Comparison of ENCODE assay signal across 2 worm cellular contexts in the genomic region with DNA sequence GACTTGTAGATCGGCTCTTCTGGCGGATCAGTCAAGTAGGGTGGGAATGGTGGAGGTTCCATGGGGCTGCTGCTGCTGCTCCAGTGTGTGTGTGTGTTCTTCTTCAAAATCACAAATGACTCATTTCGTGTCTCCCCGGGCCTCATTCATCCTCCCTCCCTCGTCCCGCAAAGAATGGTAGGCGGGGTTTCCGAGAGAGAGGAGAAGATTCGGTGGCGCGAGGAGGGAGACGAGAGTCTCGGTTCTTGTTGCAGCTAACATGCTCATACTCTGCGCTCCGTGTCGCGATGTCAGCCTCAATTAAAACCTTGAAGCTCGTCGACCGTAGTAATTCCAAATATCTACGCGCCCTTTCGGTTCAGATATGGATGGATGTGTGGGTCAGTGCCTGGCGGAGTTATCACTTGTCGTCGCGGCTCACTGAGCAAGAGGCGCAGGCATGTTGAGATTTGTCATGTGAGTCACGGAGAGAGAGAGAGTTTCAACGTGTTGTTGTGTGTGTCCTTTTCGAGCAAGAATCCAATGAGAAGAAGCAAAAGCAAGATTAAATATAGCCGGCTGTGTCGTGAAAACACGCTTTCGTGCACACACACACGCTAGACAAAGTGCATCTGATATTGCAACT.
A peak's percentile ranks its signal among the peaks of the same experiment; 100 is the strongest.
TF ChIP-seq lines count a peak whose summit lies in the region.

No protein-coding gene starts in this region.

TF ChIP-seq in whole organism, L1 larva, 84 proteins besides CTCF, POLR2A, EP300 and RAD21 (continued from another document):
- TF ChIP-seq hlh-17 (GFP tag; optimal IDR thresholded peaks at IDR 0.05; lab: Kevin White, UChicago; ENCODE audit: borderline replicate concordance) (no peak), Y116A8C.19 (tag; optimal IDR thresholded peaks at IDR 0.05; lab: Kevin White, UChicago; ENCODE audit: borderline replicate concordance) (no peak), swsn-7 (tag; optimal IDR thresholded peaks at IDR 0.05; lab: Kevin White, UChicago) (peak; percentile 35), lir-3 (tag; optimal IDR thresholded peaks at IDR 0.05; lab: Kevin White, UChicago; ENCODE audit: poor library complexity) (no peak), mdl-1 (tag; optimal IDR thresholded peaks at IDR 0.05; lab: Kevin White, UChicago) (no peak), unc-30 (tag; optimal IDR thresholded peaks at IDR 0.05; lab: Kevin White, UChicago) (no peak), unc-98 (GFP tag; IDR thresholded peaks at IDR 0.05; lab: Robert Waterston, UW) (no peak), skn-1 (tag; optimal IDR thresholded peaks at IDR 0.05; lab: Kevin White, UChicago) (no peak), nhr-47 (tag; optimal IDR thresholded peaks at IDR 0.05; lab: Kevin White, UChicago) (peak; percentile 55), aly-2 (tag; optimal IDR thresholded peaks at IDR 0.05; lab: Kevin White, UChicago) (no peak), vab-15 (tag; optimal IDR thresholded peaks at IDR 0.05; lab: Kevin White, UChicago) (no peak), elt-2 (tag; optimal IDR thresholded peaks at IDR 0.05; lab: Kevin White, UChicago) (no peak), fkh-10 (GFP tag; optimal IDR thresholded peaks at IDR 0.05; lab: Kevin White, UChicago) (peak; percentile 23), jun-1 (tag; optimal IDR thresholded peaks at IDR 0.05; lab: Kevin White, UChicago) (no peak), nhr-71 (tag; optimal IDR thresholded peaks at IDR 0.05; lab: Kevin White, UChicago) (peak; percentile 75), F16B12.6 (tag; optimal IDR thresholded peaks at IDR 0.05; lab: Kevin White, UChicago) (no peak), zip-4 (GFP tag; optimal IDR thresholded peaks at IDR 0.05; lab: Kevin White, UChicago) (no peak), mab-9 (GFP tag; IDR thresholded peaks at IDR 0.05; lab: Robert Waterston, UW) (no peak), snpc-4 (tag; optimal IDR thresholded peaks at IDR 0.05; lab: Kevin White, UChicago) (no peak), nhr-84 (tag; optimal IDR thresholded peaks at IDR 0.05; lab: Kevin White, UChicago) (no peak), lin-15B (tag; optimal IDR thresholded peaks at IDR 0.05; lab: Kevin White, UChicago) (no peak), ets-5 (GFP tag; IDR thresholded peaks at IDR 0.05; lab: Robert Waterston, UW) (no peak), tlp-1 (tag; optimal IDR thresholded peaks at IDR 0.05; lab: Kevin White, UChicago) (no peak), hpl-2 (GFP tag; optimal IDR thresholded peaks at IDR 0.05; lab: Kevin White, UChicago) (no peak), blmp-1 (tag; optimal IDR thresholded peaks at IDR 0.05; lab: Kevin White, UChicago) (no peak), ztf-4 (tag; optimal IDR thresholded peaks at IDR 0.05; lab: Kevin White, UChicago) (no peak), mef-2 (tag; optimal IDR thresholded peaks at IDR 0.05; lab: Kevin White, UChicago) (no peak), ztf-11 (tag; optimal IDR thresholded peaks at IDR 0.05; lab: Kevin White, UChicago) (no peak), sox-4 (tag; optimal IDR thresholded peaks at IDR 0.05; lab: Kevin White, UChicago) (peak; percentile 50), lsy-2 (tag; optimal IDR thresholded peaks at IDR 0.05; lab: Kevin White, UChicago) (peak in 1 of 2 experiments; percentile 18), aha-1 (tag; optimal IDR thresholded peaks at IDR 0.05; lab: Kevin White, UChicago) (no peak), C04F5.9 (tag; optimal IDR thresholded peaks at IDR 0.05; lab: Kevin White, UChicago) (no peak), unc-86 (tag; optimal IDR thresholded peaks at IDR 0.05; lab: Kevin White, UChicago) (no peak), egl-27 (tag; optimal IDR thresholded peaks at IDR 0.05; lab: Kevin White, UChicago) (no peak), nhr-85 (tag; lab: Kevin White, UChicago) (no peak), sup-37 (GFP tag; optimal IDR thresholded peaks at IDR 0.05; lab: Kevin White, UChicago) (no peak), lin-35 (GFP tag; optimal IDR thresholded peaks at IDR 0.05; lab: Kevin White, UChicago) (no peak), ceh-8 (GFP tag; optimal IDR thresholded peaks at IDR 0.05; lab: Kevin White, UChicago) (no peak), ceh-88 (GFP tag; IDR thresholded peaks at IDR 0.05; lab: Robert Waterston, UW) (no peak), unc-130 (tag; optimal IDR thresholded peaks at IDR 0.05; lab: Kevin White, UChicago) (no peak), nhr-90 (tag; optimal IDR thresholded peaks at IDR 0.05; lab: Kevin White, UChicago; ENCODE audit: poor library complexity) (no peak), snu-23 (GFP tag; optimal IDR thresholded peaks at IDR 0.05; lab: Kevin White, UChicago) (peak; percentile 4), lin-14 (GFP tag; optimal IDR thresholded peaks at IDR 0.05; lab: Kevin White, UChicago) (peak; percentile 69), alr-1 (tag; optimal IDR thresholded peaks at IDR 0.05; lab: Kevin White, UChicago; ENCODE audit: borderline replicate concordance) (no peak)

TF ChIP-seq in whole organism, late embryonic, 69 proteins besides CTCF, POLR2A, EP300 and RAD21 (continued from another document):
- TF ChIP-seq ceh-22 (tag; optimal IDR thresholded peaks at IDR 0.05; lab: Kevin White, UChicago) (no peak), C38D4.7 (GFP tag; optimal IDR thresholded peaks at IDR 0.05; lab: Kevin White, UChicago) (peak; percentile 12), unc-42 (tag; optimal IDR thresholded peaks at IDR 0.05; lab: Kevin White, UChicago) (peak; percentile 22), ztf-16 (tag; optimal IDR thresholded peaks at IDR 0.05; lab: Kevin White, UChicago) (no peak), ceh-9 (tag; optimal IDR thresholded peaks at IDR 0.05; lab: Kevin White, UChicago) (no peak), ceh-18 (tag; optimal IDR thresholded peaks at IDR 0.05; lab: Kevin White, UChicago) (peak; percentile 49), hlh-13 (GFP tag; optimal IDR thresholded peaks at IDR 0.05; lab: Kevin White, UChicago) (no peak), ceh-19 (GFP tag; optimal IDR thresholded peaks at IDR 0.05; lab: Kevin White, UChicago) (no peak), fkh-6 (tag; optimal IDR thresholded peaks at IDR 0.05; lab: Kevin White, UChicago) (no peak), ceh-2 (tag; optimal IDR thresholded peaks at IDR 0.05; lab: Kevin White, UChicago) (peak; percentile 9), dmd-4 (tag; optimal IDR thresholded peaks at IDR 0.05; lab: Kevin White, UChicago; ENCODE audit: borderline replicate concordance) (peak; percentile 17), ceh-31 (tag; optimal IDR thresholded peaks at IDR 0.05; lab: Kevin White, UChicago) (no peak)
